Worm (Caenorhabditis elegans) whole organism, late embryonic: ENCODE data around the gene ftr-1.
A peak's percentile ranks its signal among the peaks of the same experiment; 100 is the strongest.

Source experiments
- C08G9.2 ChIP-seq: sonication (generic microtip); optimal IDR thresholded peaks from 2 replicates; lab custom pipeline; 2016; ENCODE audit warnings: mild to moderate bottlenecking, missing genetic modification characterization, moderate library complexity, missing compliant biosample characterization
- C38D4.7 ChIP-seq: fragments of 200-800 bp; sonication (Bioruptor generic); optimal IDR thresholded peaks from 2 replicates; lab custom pipeline; 2018; ENCODE audit warnings: mild to moderate bottlenecking, missing genetic modification characterization, moderate library complexity, missing compliant biosample characterization
- F13H6.1 ChIP-seq: sonication (generic microtip); optimal IDR thresholded peaks from 2 replicates; lab custom pipeline; 2016; ENCODE audit warnings: missing genetic modification characterization, missing compliant biosample characterization
- K09A11.1 ChIP-seq: sonication (generic microtip); optimal IDR thresholded peaks from 2 replicates; lab custom pipeline; 2017; ENCODE audit warnings: antibody characterized with exemption, mild to moderate bottlenecking, missing genetic modification characterization, missing compliant biosample characterization; ENCODE audit not compliant: insufficient read depth
- T23F11.4 ChIP-seq: fragments of 200-800 bp; sonication (Bioruptor generic); optimal IDR thresholded peaks from 2 replicates; lab custom pipeline; 2018; ENCODE audit warnings: mild to moderate bottlenecking, missing genetic modification characterization, missing compliant biosample characterization
- ceh-14 ChIP-seq: sonication (generic microtip); optimal IDR thresholded peaks from 2 replicates; lab custom pipeline; 2016; ENCODE audit warnings: missing genotype, missing genetic modification characterization, missing compliant biosample characterization
- ceh-18 ChIP-seq: sonication (generic microtip); optimal IDR thresholded peaks from 2 replicates; lab custom pipeline; 2016; ENCODE audit warnings: missing genetic modification characterization, missing compliant biosample characterization
- ceh-19 ChIP-seq: fragments of 200-800 bp; sonication (Bioruptor generic); optimal IDR thresholded peaks from 2 replicates; lab custom pipeline; 2018; ENCODE audit warnings: mild to moderate bottlenecking, missing genetic modification characterization, missing compliant biosample characterization
- ceh-2 ChIP-seq: sonication (generic microtip); optimal IDR thresholded peaks from 2 replicates; lab custom pipeline; 2016; ENCODE audit warnings: missing genotype, missing genetic modification characterization, missing compliant biosample characterization
- ceh-22 ChIP-seq: sonication (generic microtip); optimal IDR thresholded peaks from 2 replicates; lab custom pipeline; 2017; ENCODE audit warnings: missing biosample characterization, missing genetic modification characterization
- ceh-30 ChIP-seq: fragments of 150-350 bp; optimal IDR thresholded peaks from 2 replicates; lab custom pipeline; 2014; ENCODE audit warnings: missing biosample characterization, missing genetic modification characterization
- ceh-45 ChIP-seq: fragments of 200-800 bp; sonication (Bioruptor generic); IDR thresholded peaks from 2 replicates; pipeline ENCODE4 v1.3.6; 2022; ENCODE audit warnings: missing genetic modification reagents, missing genetic modification characterization, missing compliant biosample characterization
- dmd-4 ChIP-seq: sonication (generic microtip); optimal IDR thresholded peaks from 2 replicates; lab custom pipeline; 2016; ENCODE audit warnings: borderline replicate concordance, missing genetic modification characterization, missing compliant biosample characterization
- dve-1 ChIP-seq: sonication (generic microtip); optimal IDR thresholded peaks from 2 replicates; lab custom pipeline; 2017; ENCODE audit warnings: antibody characterized with exemption, mild to moderate bottlenecking, missing genetic modification characterization, missing compliant biosample characterization
- elt-2 ChIP-seq: sonication (generic microtip); optimal IDR thresholded peaks from 2 replicates; lab custom pipeline; 2016; ENCODE audit warnings: missing genetic modification reagents, missing genetic modification characterization, missing compliant biosample characterization
- elt-4 ChIP-seq: sonication (generic microtip); optimal IDR thresholded peaks from 2 replicates; lab custom pipeline; 2016; ENCODE audit warnings: missing genetic modification characterization, missing compliant biosample characterization
- eyg-1 ChIP-seq: sonication (generic microtip); optimal IDR thresholded peaks from 2 replicates; lab custom pipeline; 2016; ENCODE audit warnings: missing genotype, missing genetic modification characterization, missing compliant biosample characterization
- fax-1 ChIP-seq: sonication (generic microtip); optimal IDR thresholded peaks from 2 replicates; lab custom pipeline; 2016; ENCODE audit warnings: missing genotype, missing genetic modification characterization, missing compliant biosample characterization
- fkh-10 ChIP-seq: fragments of 150-350 bp; optimal IDR thresholded peaks from 2 replicates; lab custom pipeline; 2014; ENCODE audit warnings: missing biosample characterization, missing genetic modification reagents, missing genetic modification characterization
- fkh-6 ChIP-seq: sonication (generic microtip); optimal IDR thresholded peaks from 2 replicates; lab custom pipeline; 2016; ENCODE audit warnings: missing genetic modification characterization, missing compliant biosample characterization
- hlh-30 ChIP-seq: sonication (generic microtip); optimal IDR thresholded peaks from 2 replicates; lab custom pipeline; 2017; ENCODE audit warnings: antibody characterized with exemption, missing genetic modification characterization, missing compliant biosample characterization; ENCODE audit not compliant: insufficient read depth
- hlh-8 ChIP-seq: sonication (generic microtip); optimal IDR thresholded peaks from 2 replicates; lab custom pipeline; 2016; ENCODE audit warnings: missing genotype, missing genetic modification characterization, missing compliant biosample characterization
- lim-6 ChIP-seq: sonication (generic microtip); optimal IDR thresholded peaks from 2 replicates; lab custom pipeline; 2016; ENCODE audit warnings: missing genetic modification characterization, missing compliant biosample characterization
- madf-2 ChIP-seq: sonication (generic microtip); optimal IDR thresholded peaks from 2 replicates; lab custom pipeline; 2017; ENCODE audit warnings: missing genetic modification characterization, missing compliant biosample characterization
- mec-3 ChIP-seq: sonication (generic microtip); optimal IDR thresholded peaks from 2 replicates; lab custom pipeline; 2016; ENCODE audit warnings: borderline replicate concordance, missing genetic modification characterization, missing compliant biosample characterization
- nhr-232 ChIP-seq: sonication (generic microtip); optimal IDR thresholded peaks from 2 replicates; lab custom pipeline; 2016; ENCODE audit warnings: missing genetic modification characterization, missing compliant biosample characterization
- pat-9 ChIP-seq: fragments of 200-800 bp; sonication (Bioruptor generic); optimal IDR thresholded peaks from 2 replicates; lab custom pipeline; 2018; ENCODE audit warnings: mild to moderate bottlenecking, missing genetic modification characterization, moderate library complexity, missing compliant biosample characterization
- pax-1 ChIP-seq: fragments of 150-350 bp; optimal IDR thresholded peaks from 2 replicates; lab custom pipeline; 2014; ENCODE audit warnings: missing biosample characterization, missing genetic modification characterization
- pha-2 ChIP-seq: sonication (generic microtip); optimal IDR thresholded peaks from 2 replicates; lab custom pipeline; 2017; ENCODE audit warnings: mild to moderate bottlenecking, missing genetic modification characterization, missing compliant biosample characterization
- pros-1 ChIP-seq: fragments of 150-350 bp; optimal IDR thresholded peaks from 2 replicates; lab custom pipeline; 2014; ENCODE audit warnings: missing biosample characterization, missing genetic modification reagents, missing genetic modification characterization
- tbx-2 ChIP-seq: sonication (generic microtip); optimal IDR thresholded peaks from 2 replicates; lab custom pipeline; 2016; ENCODE audit warnings: missing genetic modification characterization, missing compliant biosample characterization
- ttx-3 ChIP-seq: sonication (generic microtip); optimal IDR thresholded peaks from 2 replicates; lab custom pipeline; 2016; ENCODE audit warnings: missing genetic modification reagents, missing genetic modification characterization, missing compliant biosample characterization
- unc-3 ChIP-seq, 2 experiments: fragments of 200-800 bp in 1 of 2; sonication (Bioruptor generic) in 1 of 2; sonication (generic microtip) in 1 of 2; conservative IDR thresholded peaks in 1 of 2; optimal IDR thresholded peaks in 1 of 2; 2 replicates each; pipeline versions ENCODE4 v1.3.6 to Lab custom; 2016 to 2022; ENCODE audit warnings: missing compliant biosample characterization in 2 of 2, missing genetic modification characterization in 2 of 2, missing genetic modification reagents in 1 of 2
- unc-55 ChIP-seq: sonication (generic microtip); optimal IDR thresholded peaks from 2 replicates; lab custom pipeline; 2017; ENCODE audit warnings: missing biosample characterization, missing genetic modification reagents, missing genetic modification characterization
- unc-86 ChIP-seq: sonication (generic microtip); optimal IDR thresholded peaks from 2 replicates; lab custom pipeline; 2016; ENCODE audit warnings: missing genetic modification characterization, missing compliant biosample characterization

The ftr-1 gene

ce11 chrV:20196671-20197070 lies at the start of gene ftr-1:
TSS of gene ftr-1 (plus strand) at chrV:20196971.
- TF ChIP-seq dmd-4 (tag; lab: Kevin White, UChicago): no peak
- no peak for TF ChIP-seq ceh-2 (tag; lab: Kevin White, UChicago)
- TF ChIP-seq unc-3 (GFP tag; conservative IDR thresholded peaks at IDR 0.05; lab: Robert Waterston, UW): no peak
- no peak for TF ChIP-seq unc-3 (tag; optimal IDR thresholded peaks at IDR 0.05; lab: Kevin White, UChicago)
- TF ChIP-seq ceh-19 (GFP tag; lab: Kevin White, UChicago): no peak
- no peak for TF ChIP-seq tbx-2 (tag; lab: Kevin White, UChicago)

ce11 chrV:20147662-20148245 lies 49.0 kb upstream of the ftr-1 start, which contains the start of gene Y113G7A.13:
TSS of gene Y113G7A.13 (plus strand) at chrV:20148195.
- TF ChIP-seq elt-2 (tag; lab: Kevin White, UChicago) (peak; percentile 42), dmd-4 (tag; lab: Kevin White, UChicago) (no peak)

- TF ChIP-seq nhr-232 (tag; lab: Kevin White, UChicago): no peak
- TF ChIP-seq ceh-30 (tag; lab: Kevin White, UChicago): no peak
- no peak for TF ChIP-seq mec-3 (tag; lab: Kevin White, UChicago)
- no peak for TF ChIP-seq unc-55 (GFP tag; lab: Kevin White, UChicago)
- no peak for TF ChIP-seq lim-6
- TF ChIP-seq fkh-10 (GFP tag; lab: Kevin White, UChicago): no peak
- no peak for TF ChIP-seq ceh-19 (GFP tag; lab: Kevin White, UChicago)
- no peak for TF ChIP-seq ttx-3 (tag; lab: Kevin White, UChicago)
- TF ChIP-seq K09A11.1 (tag; lab: Kevin White, UChicago): no peak
- TF ChIP-seq unc-86 (tag; lab: Kevin White, UChicago): no peak
- no peak for TF ChIP-seq pha-2 (tag; lab: Kevin White, UChicago)
- no peak for TF ChIP-seq madf-2 (tag; lab: Kevin White, UChicago)
- no peak for TF ChIP-seq C08G9.2 (tag; lab: Kevin White, UChicago)
Measured at ce11 chrV:20151432-20151831, 45.3 kb upstream of the ftr-1 start, which contains the start of gene F19B2.7. TSS of gene F19B2.7 (plus strand) at chrV:20151732.

ce11 chrV:20151855-20152254 lies 44.9 kb upstream of the ftr-1 start:
- no peak for TF ChIP-seq mec-3 (tag; lab: Kevin White, UChicago)
- TF ChIP-seq elt-4 (tag; lab: Kevin White, UChicago): no peak
- no peak for TF ChIP-seq C38D4.7 (GFP tag; lab: Kevin White, UChicago)
- no peak for TF ChIP-seq T23F11.4 (GFP tag; lab: Kevin White, UChicago)
- TF ChIP-seq pat-9 (tag; lab: Kevin White, UChicago): no peak
- no peak for TF ChIP-seq nhr-232 (tag; lab: Kevin White, UChicago)
- no peak for TF ChIP-seq ceh-22 (tag; lab: Kevin White, UChicago)
- no peak for TF ChIP-seq fax-1 (tag; lab: Kevin White, UChicago)
- no peak for TF ChIP-seq elt-2 (tag; lab: Kevin White, UChicago)
- TF ChIP-seq eyg-1: no peak
- no peak for TF ChIP-seq F13H6.1 (tag; lab: Kevin White, UChicago)
- TF ChIP-seq fkh-6 (tag; lab: Kevin White, UChicago): no peak
- no peak for TF ChIP-seq madf-2 (tag; lab: Kevin White, UChicago)
- no peak for TF ChIP-seq hlh-8 (tag; lab: Kevin White, UChicago)
- no peak for TF ChIP-seq dve-1 (tag; lab: Kevin White, UChicago)
- no peak for TF ChIP-seq ceh-18
- no peak for TF ChIP-seq ceh-45 (GFP tag; lab: Robert Waterston, UW)

- TF ChIP-seq C08G9.2 (tag; lab: Kevin White, UChicago) (no peak), pros-1 (no peak), hlh-30 (tag; lab: Kevin White, UChicago) (no peak), mec-3 (tag; lab: Kevin White, UChicago) (no peak), pax-1 (tag; lab: Kevin White, UChicago) (no peak), ceh-14 (tag; lab: Kevin White, UChicago) (no peak), fkh-10 (GFP tag; lab: Kevin White, UChicago) (no peak), nhr-232 (tag; lab: Kevin White, UChicago) (no peak)
Measured at ce11 chrV:20158223-20158622, 38.5 kb upstream of the ftr-1 start, which contains the start of gene F19B2.6. TSS of gene F19B2.6 (plus strand) at chrV:20158523.
